Worm (Caenorhabditis elegans) whole organism, L4 larva: Measurements from ENCODE around the gene F59A6.3.

Experiments used
- ama-1 ChIP-seq: fragments of 150-350 bp; optimal IDR thresholded peaks from 2 replicates; lab custom pipeline; 2014; ENCODE audit warnings: inconsistent platforms, mixed read lengths
- ceh-82 ChIP-seq: sonication (generic microtip); optimal IDR thresholded peaks from 2 replicates; lab custom pipeline; 2017; ENCODE audit warnings: missing biosample characterization, missing genetic modification characterization
- lin-38 ChIP-seq: fragments of 200-800 bp; sonication (Bioruptor generic); IDR thresholded peaks from 2 replicates; pipeline ENCODE4 v1.3.6; 2022; ENCODE audit warnings: missing genetic modification reagents, missing genetic modification characterization, missing compliant biosample characterization
- mxl-3 ChIP-seq: fragments of 200-800 bp; sonication (Bioruptor generic); optimal IDR thresholded peaks from 2 replicates; lab custom pipeline; 2018; ENCODE audit warnings: mild to moderate bottlenecking, missing genetic modification characterization, missing compliant biosample characterization
- nhr-102 ChIP-seq: sonication (generic microtip); optimal IDR thresholded peaks from 2 replicates; lab custom pipeline; 2016; ENCODE audit warnings: mild to moderate bottlenecking, missing genetic modification characterization, moderate library complexity, missing compliant biosample characterization
- nhr-42 ChIP-seq: fragments of 200-800 bp; sonication (Bioruptor generic); IDR thresholded peaks from 2 replicates; pipeline ENCODE4 v1.3.6; 2022; ENCODE audit warnings: missing genetic modification characterization, missing compliant biosample characterization
- pha-4 ChIP-seq, 2 experiments: fragments of 150-350 bp in 1 of 2; fragments of 200-800 bp in 1 of 2; sonication (Bioruptor generic) in 1 of 2; IDR thresholded peaks in 1 of 2; optimal IDR thresholded peaks in 1 of 2; 2 replicates each; pipeline versions ENCODE4 v1.3.6 to Lab custom; 2014 to 2022; ENCODE audit warnings: missing genetic modification characterization in 2 of 2, missing genetic modification reagents in 2 of 2, missing biosample characterization in 1 of 2, missing compliant biosample characterization in 1 of 2
- unc-130 ChIP-seq: sonication (generic microtip); optimal IDR thresholded peaks from 2 replicates; lab custom pipeline; 2016; ENCODE audit warnings: missing genetic modification reagents, missing genetic modification characterization, missing compliant biosample characterization
- zfp-2 ChIP-seq: sonication (generic microtip); optimal IDR thresholded peaks from 2 replicates; lab custom pipeline; 2016; ENCODE audit warnings: mild to moderate bottlenecking, missing genetic modification characterization, missing compliant biosample characterization

- no peak for TF ChIP-seq pha-4 (GFP tag; IDR thresholded peaks at IDR 0.05; lab: Robert Waterston, UW)
- TF ChIP-seq pha-4 (tag; optimal IDR thresholded peaks at IDR 0.05; lab: Kevin White, UChicago) = no peak
- TF ChIP-seq mxl-3 (GFP tag; lab: Kevin White, UChicago) = no peak
- no peak for TF ChIP-seq unc-130 (GFP tag; lab: Kevin White, UChicago)
- no peak for TF ChIP-seq ceh-82 (tag; lab: Kevin White, UChicago)
- no peak for TF ChIP-seq zfp-2 (tag; lab: Kevin White, UChicago)
- no peak for TF ChIP-seq nhr-42 (GFP tag; lab: Robert Waterston, UW)
- TF ChIP-seq ama-1 (lab: Kevin White, UChicago) = no peak
- no peak for TF ChIP-seq lin-38 (GFP tag; lab: Robert Waterston, UW)
- TF ChIP-seq nhr-102 (tag; lab: Kevin White, UChicago) = no peak
Observed at ce11 chrII:5031612-5032011, 23.5 kb downstream of the F59A6.3 start, which contains the start of gene wdr-83.
